Worm (Caenorhabditis elegans): Measurements from ENCODE around the gene erfa-3.

- TF ChIP-seq unc-130 (tag; optimal IDR thresholded peaks at IDR 0.05) (no peak), nhr-12 (tag; optimal IDR thresholded peaks at IDR 0.05) (no peak), jun-1 (tag; optimal IDR thresholded peaks at IDR 0.05) (peak; percentile 85), skn-1 (tag; optimal IDR thresholded peaks at IDR 0.05) (peak; percentile 63), ztf-11 (tag; optimal IDR thresholded peaks at IDR 0.05) (no peak), nhr-77 (tag; optimal IDR thresholded peaks at IDR 0.05) (peak; percentile 47), egl-27 (tag; optimal IDR thresholded peaks at IDR 0.05) (no peak), fos-1 (tag; optimal IDR thresholded peaks at IDR 0.05) (peak; percentile 90), nhr-11 (tag; optimal IDR thresholded peaks at IDR 0.05) (no peak), lin-13 (GFP tag; optimal IDR thresholded peaks at IDR 0.05) (peak; percentile 77), nhr-28 (tag; optimal IDR thresholded peaks at IDR 0.05) (no peak)
Observed at ce11 chrV:11078104-11078724, 34.7 kb downstream of the erfa-3 start, which contains the start of gene act-2.
